Worm (Caenorhabditis elegans): ENCODE results near the gene Y102A5C.36.

Y102A5C.36 gene

DNA sequence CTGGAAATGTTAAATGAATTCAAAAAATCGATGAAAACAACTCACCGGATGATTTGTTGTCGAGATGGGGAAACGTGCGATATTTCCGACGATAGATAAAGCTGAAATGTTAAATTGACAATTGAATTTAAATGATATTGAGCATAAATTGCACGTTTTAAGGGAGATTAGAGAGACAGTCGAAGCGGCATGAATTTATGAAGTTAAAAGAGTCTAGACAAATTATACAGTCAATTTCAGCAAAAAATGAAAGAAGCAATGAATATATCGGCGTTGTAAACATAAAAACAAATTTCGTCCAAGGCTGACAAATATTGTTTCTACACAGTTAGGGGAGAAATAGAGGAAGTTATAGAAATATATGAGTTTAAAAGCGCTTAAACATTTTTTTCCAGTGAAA lies at the start of gene Y102A5C.36:
Y102A5C.36 (minus strand) TSS at position 101 of the 400 bp plus-strand sequence.
- TF ChIP-seq aptf-3 (GFP tag; IDR thresholded peaks at IDR 0.05) (no peak), hsf-1 (GFP tag; IDR thresholded peaks at IDR 0.05) (no peak), F57A8.1 (GFP tag; optimal IDR thresholded peaks at IDR 0.05) (no peak), lin-40 (tag; optimal IDR thresholded peaks at IDR 0.05) (no peak), rpc-1 (optimal IDR thresholded peaks at IDR 0.05) (no peak), rpc-1 (tag; optimal IDR thresholded peaks at IDR 0.05) (no peak), zim-3 (tag; optimal IDR thresholded peaks at IDR 0.05) (no peak), hlh-12 (tag; optimal IDR thresholded peaks at IDR 0.05) (no peak), lin-35 (GFP tag; optimal IDR thresholded peaks at IDR 0.05) (no peak)

DNA sequence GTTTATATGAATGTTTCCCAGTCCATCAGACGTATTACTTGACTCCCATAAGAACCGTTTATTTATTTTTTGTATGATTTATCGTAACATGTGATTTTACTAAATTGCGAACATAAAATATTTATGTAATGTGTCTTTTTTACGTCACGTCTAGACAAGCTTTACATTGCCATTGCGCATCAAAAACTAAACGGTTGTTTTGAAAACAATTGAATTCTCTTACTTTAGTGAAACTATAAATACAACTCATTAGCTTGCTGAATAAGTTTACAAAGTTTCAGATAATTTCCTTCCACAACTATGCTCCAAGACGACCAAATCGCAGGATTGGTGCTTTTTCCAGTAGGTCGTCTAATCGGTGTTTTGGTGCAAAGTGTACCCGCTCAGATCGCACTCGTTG lies 47.7 kb upstream of the Y102A5C.36 start, which contains the start of gene srx-54:
srx-54 (plus strand) TSS at position 301 of the 400 bp plus-strand sequence.
- no peak for TF ChIP-seq nhr-179 (tag; optimal IDR thresholded peaks at IDR 0.05)
- TF ChIP-seq bed-2 (GFP tag; IDR thresholded peaks at IDR 0.05) = no peak
- no peak for TF ChIP-seq ZK185.1 (tag; optimal IDR thresholded peaks at IDR 0.05; ENCODE audit: poor library complexity, severe bottlenecking)
- TF ChIP-seq egl-18 (GFP tag; IDR thresholded peaks at IDR 0.05) = no peak
- TF ChIP-seq pha-4 (tag; optimal IDR thresholded peaks at IDR 0.05) = no peak
- TF ChIP-seq B0261.1 (tag; optimal IDR thresholded peaks at IDR 0.05) = no peak
- TF ChIP-seq madf-10 (tag; optimal IDR thresholded peaks at IDR 0.05) = no peak
- no peak for TF ChIP-seq mcd-1 (GFP tag; IDR thresholded peaks at IDR 0.05)
- no peak for TF ChIP-seq rec-8 (tag; optimal IDR thresholded peaks at IDR 0.05)
- TF ChIP-seq bed-1 (GFP tag; IDR thresholded peaks at IDR 0.05) = no peak
- TF ChIP-seq F55B11.4 (tag; optimal IDR thresholded peaks at IDR 0.05; ENCODE audit: borderline replicate concordance, insufficient read depth) = no peak
- TF ChIP-seq ceh-100 (GFP tag; IDR thresholded peaks at IDR 0.05) = no peak
- TF ChIP-seq let-526 (GFP tag; IDR thresholded peaks at IDR 0.05) = no peak

DNA sequence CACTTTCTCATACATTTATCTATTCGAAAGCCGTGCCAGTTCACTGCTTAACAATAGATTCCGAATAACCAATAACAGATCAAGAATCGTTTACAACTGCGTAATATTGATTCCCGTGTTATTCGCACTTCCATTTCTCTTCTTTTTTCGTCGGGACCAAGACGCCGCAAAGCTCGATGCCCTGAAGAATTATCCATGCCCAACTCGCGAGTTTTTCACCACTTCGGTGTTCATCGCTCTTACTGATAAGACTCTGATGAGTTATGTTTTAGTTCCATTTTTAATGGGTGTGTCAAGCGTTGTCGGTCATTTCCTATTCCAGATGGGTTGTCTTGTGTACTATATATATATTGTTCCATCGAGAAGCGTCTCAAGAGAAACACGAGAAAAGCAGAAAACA lies 46.1 kb upstream of the Y102A5C.36 start:
- TF ChIP-seq mxl-1 (tag; optimal IDR thresholded peaks at IDR 0.05) (no peak), bed-1 (GFP tag; IDR thresholded peaks at IDR 0.05) (no peak), let-526 (GFP tag; IDR thresholded peaks at IDR 0.05) (no peak), mel-28 (tag; optimal IDR thresholded peaks at IDR 0.05; ENCODE audit: borderline replicate concordance) (no peak), egl-18 (GFP tag; IDR thresholded peaks at IDR 0.05) (no peak), hmg-20 (GFP tag; IDR thresholded peaks at IDR 0.05) (no peak), Y67H2A.10 (GFP tag; conservative IDR thresholded peaks at IDR 0.05) (no peak), B0261.1 (tag; optimal IDR thresholded peaks at IDR 0.05) (no peak), F10E7.11 (tag; optimal IDR thresholded peaks at IDR 0.05) (no peak)

DNA sequence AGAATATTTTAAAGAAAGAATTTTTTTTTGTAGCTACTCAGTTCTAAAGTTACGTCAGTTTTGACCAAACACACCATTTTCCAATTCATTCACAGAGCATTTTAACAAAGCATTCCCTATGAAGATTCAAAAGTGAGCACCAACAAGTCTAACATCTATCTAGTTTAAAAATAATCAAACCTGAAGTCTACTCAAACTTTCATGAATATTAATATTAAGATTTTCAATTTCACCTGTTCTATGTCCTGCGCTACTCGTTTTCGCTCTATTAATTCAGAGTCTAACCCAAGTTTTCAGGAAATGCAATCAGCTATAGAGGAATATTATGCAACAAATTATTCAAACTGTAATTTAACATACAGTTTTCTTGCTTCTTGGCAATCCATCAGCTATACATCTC lies 44.9 kb upstream of the Y102A5C.36 start, which contains the start of gene srh-119:
srh-119 (plus strand) TSS at position 301 of the 400 bp plus-strand sequence.
- TF ChIP-seq madf-3 (GFP tag; IDR thresholded peaks at IDR 0.05) (no peak), T26A5.8 (tag; optimal IDR thresholded peaks at IDR 0.05) (no peak), F33H1.4 (GFP tag; IDR thresholded peaks at IDR 0.05) (no peak), F37B4.10 (GFP tag; IDR thresholded peaks at IDR 0.05) (no peak), hsf-1 (GFP tag; IDR thresholded peaks at IDR 0.05) (no peak), ceh-91 (GFP tag; IDR thresholded peaks at IDR 0.05) (no peak), nfya-2 (GFP tag; IDR thresholded peaks at IDR 0.05) (no peak), cebp-2 (GFP tag; IDR thresholded peaks at IDR 0.05) (no peak), K12H6.12 (tag; optimal IDR thresholded peaks at IDR 0.05) (no peak), ztf-28 (GFP tag; IDR thresholded peaks at IDR 0.05) (no peak), attf-6 (GFP tag; IDR thresholded peaks at IDR 0.05) (no peak), die-1 (tag; optimal IDR thresholded peaks at IDR 0.05) (no peak)
